Fruit fly (Drosophila melanogaster) whole organism, embryonic: ENCODE results near the gene CG10341.
A peak's percentile ranks its signal among the peaks of the same experiment; 100 is the strongest.

Source experiments
- ATbp ChIP-seq: fragments of 200-800 bp; sonication (Bioruptor generic); optimal IDR thresholded peaks from 2 replicates; lab custom pipeline; 2017; ENCODE audit warnings: missing biosample characterization, mild to moderate bottlenecking, missing genetic modification characterization, missing genetic modification reagents
- Asciz ChIP-seq: fragments of 200-800 bp; sonication (Bioruptor generic); optimal IDR thresholded peaks from 2 replicates; lab custom pipeline; 2017; ENCODE audit warnings: missing biosample characterization, mild to moderate bottlenecking, missing genetic modification characterization, missing genetic modification reagents
- BEAF-32 ChIP-seq: fragments of 200-800 bp; sonication (Bioruptor generic); optimal IDR thresholded peaks from 3 replicates; lab custom pipeline; 2017; ENCODE audit warnings: missing biosample characterization, missing genetic modification characterization, mild to moderate bottlenecking, moderate library complexity, missing genetic modification reagents
- BtbVII ChIP-seq: fragments of 200-800 bp; sonication (Bioruptor generic); optimal IDR thresholded peaks from 3 replicates; lab custom pipeline; 2017; ENCODE audit warnings: missing biosample characterization, mild to moderate bottlenecking, missing genetic modification characterization
- CG1024 ChIP-seq: fragments of 200-800 bp; sonication (Bioruptor generic); IDR thresholded peaks from 2 replicates; pipeline ENCODE4 v1.3.6; 2022; ENCODE audit warnings: missing biosample characterization, missing genetic modification characterization
- CG10366 ChIP-seq: fragments of 200-800 bp; sonication (Bioruptor generic); IDR thresholded peaks from 2 replicates; pipeline ENCODE4 v1.3.6; 2022; ENCODE audit warnings: missing biosample characterization, missing genetic modification characterization
- CG11723 ChIP-seq: fragments of 200-800 bp; sonication (Bioruptor generic); optimal IDR thresholded peaks from 2 replicates; lab custom pipeline; 2017; ENCODE audit warnings: missing biosample characterization, mild to moderate bottlenecking, missing genetic modification characterization
- CG12236 ChIP-seq: fragments of 200-800 bp; sonication (Bioruptor generic); optimal IDR thresholded peaks from 2 replicates; lab custom pipeline; 2016; ENCODE audit warnings: missing biosample characterization, missing genetic modification characterization
- CG12769 ChIP-seq: fragments of 200-800 bp; sonication (Bioruptor generic); optimal IDR thresholded peaks from 2 replicates; lab custom pipeline; 2019; ENCODE audit warnings: missing biosample characterization, mild to moderate bottlenecking, missing genetic modification characterization, moderate library complexity
- CG17328 ChIP-seq: fragments of 200-800 bp; sonication (Bioruptor generic); IDR thresholded peaks from 2 replicates; pipeline ENCODE4 v1.3.6; 2022; ENCODE audit warnings: missing biosample characterization, missing genetic modification characterization
- CG17361 ChIP-seq: fragments of 200-800 bp; sonication (Bioruptor generic); IDR thresholded peaks from 3 replicates; pipeline ENCODE4 v1.3.6; 2022; ENCODE audit warnings: missing biosample characterization, missing genetic modification characterization
- CG1832 ChIP-seq: fragments of 200-800 bp; sonication (Bioruptor generic); optimal IDR thresholded peaks from 2 replicates; lab custom pipeline; 2017; ENCODE audit warnings: missing biosample characterization, mild to moderate bottlenecking, missing genetic modification characterization, inconsistent platforms
- CG3838 ChIP-seq: fragments of 200-800 bp; sonication (Bioruptor generic); optimal IDR thresholded peaks from 3 replicates; lab custom pipeline; 2016; ENCODE audit warnings: missing biosample characterization, missing genetic modification characterization
- CG4404 ChIP-seq: fragments of 200-800 bp; sonication (Bioruptor generic); IDR thresholded peaks from 2 replicates; pipeline ENCODE4 v1.3.6; 2022; ENCODE audit warnings: missing biosample characterization, missing genetic modification characterization
- CG4707 ChIP-seq: fragments of 200-800 bp; sonication (Bioruptor generic); optimal IDR thresholded peaks from 2 replicates; lab custom pipeline; 2018; ENCODE audit warnings: missing biosample characterization, mild to moderate bottlenecking, missing genetic modification characterization, moderate library complexity
- CG8359 ChIP-seq: fragments of 200-800 bp; sonication (Bioruptor generic); optimal IDR thresholded peaks from 2 replicates; lab custom pipeline; 2017; ENCODE audit warnings: missing biosample characterization, mild to moderate bottlenecking, missing genetic modification characterization, borderline replicate concordance
- CG9932 ChIP-seq: fragments of 200-800 bp; sonication (Bioruptor generic); IDR thresholded peaks from 2 replicates; pipeline ENCODE4 v1.3.6; 2022; ENCODE audit warnings: missing biosample characterization, missing genetic modification characterization
- Camta ChIP-seq: fragments of 200-800 bp; sonication (Bioruptor generic); optimal IDR thresholded peaks from 2 replicates; lab custom pipeline; 2016; ENCODE audit warnings: missing biosample characterization, missing genetic modification characterization
- HHEX ChIP-seq: fragments of 200-800 bp; sonication (Bioruptor generic); optimal IDR thresholded peaks from 3 replicates; lab custom pipeline; 2017; ENCODE audit warnings: missing biosample characterization, mild to moderate bottlenecking, missing genetic modification characterization, missing genetic modification reagents
- HLH4C ChIP-seq: fragments of 200-800 bp; sonication (Bioruptor generic); IDR thresholded peaks from 3 replicates; pipeline ENCODE4 v1.3.6; 2022; ENCODE audit warnings: missing biosample characterization, missing genetic modification characterization; ENCODE audit not compliant: partially characterized antibody
- Jarid2 ChIP-seq: fragments of 200-800 bp; sonication (Bioruptor generic); optimal IDR thresholded peaks from 3 replicates; lab custom pipeline; 2017; ENCODE audit warnings: mild to moderate bottlenecking, missing biosample characterization, missing genetic modification reagents, missing genetic modification characterization
- Lpt ChIP-seq: fragments of >200 bp; optimal IDR thresholded peaks from 2 replicates; lab custom pipeline; 2018; ENCODE audit warnings: missing biosample characterization, missing genetic modification characterization
- Opbp ChIP-seq: fragments of 200-800 bp; sonication (Bioruptor generic); IDR thresholded peaks from 3 replicates; pipeline ENCODE4 v1.3.6; 2022; ENCODE audit warnings: missing biosample characterization, missing genetic modification characterization; ENCODE audit not compliant: partially characterized antibody
- crc ChIP-seq: fragments of 200-800 bp; sonication (Bioruptor generic); optimal IDR thresholded peaks from 2 replicates; lab custom pipeline; 2016; ENCODE audit warnings: missing biosample characterization, missing genetic modification characterization
- crp ChIP-seq, 2 experiments: fragments of 200-800 bp; sonication (Bioruptor generic); optimal IDR thresholded peaks; 2 replicates in 1 of 2; 3 replicates in 1 of 2; lab custom pipeline; 2017; ENCODE audit warnings: missing biosample characterization in 2 of 2, missing genetic modification characterization in 2 of 2, mild to moderate bottlenecking in 1 of 2, moderate library complexity in 1 of 2
- dm ChIP-seq: fragments of 200-800 bp; sonication (Bioruptor generic); optimal IDR thresholded peaks from 3 replicates; lab custom pipeline; 2016; ENCODE audit warnings: missing biosample characterization, missing genetic modification characterization
- dmrt99B ChIP-seq: fragments of 200-800 bp; sonication (Bioruptor generic); optimal IDR thresholded peaks from 2 replicates; lab custom pipeline; 2018; ENCODE audit warnings: missing biosample characterization, mild to moderate bottlenecking, missing genetic modification characterization, moderate library complexity
- emc ChIP-seq: fragments of 200-800 bp; sonication (Bioruptor generic); optimal IDR thresholded peaks from 2 replicates; lab custom pipeline; 2016; ENCODE audit warnings: missing biosample characterization, missing genetic modification characterization
- fd102C ChIP-seq: fragments of 200-800 bp; sonication (Bioruptor generic); optimal IDR thresholded peaks from 2 replicates; lab custom pipeline; 2018; ENCODE audit warnings: missing biosample characterization, mild to moderate bottlenecking, missing genetic modification characterization, moderate library complexity
- fd3F ChIP-seq: fragments of 200-800 bp; sonication (Bioruptor generic); optimal IDR thresholded peaks from 2 replicates; lab custom pipeline; 2018; ENCODE audit warnings: missing biosample characterization, mild to moderate bottlenecking, missing genetic modification characterization, moderate library complexity
- gcm ChIP-seq: fragments of 200-800 bp; sonication (Bioruptor generic); optimal IDR thresholded peaks from 2 replicates; lab custom pipeline; 2019; ENCODE audit warnings: missing biosample characterization, mild to moderate bottlenecking, missing genetic modification characterization, moderate library complexity
- grau ChIP-seq: fragments of 200-800 bp; optimal IDR thresholded peaks from 3 replicates; lab custom pipeline; 2019; ENCODE audit warnings: missing biosample characterization, mild to moderate bottlenecking, missing genetic modification characterization, moderate library complexity
- luna ChIP-seq: fragments of 200-800 bp; sonication (Bioruptor generic); optimal IDR thresholded peaks from 2 replicates; lab custom pipeline; 2016; ENCODE audit warnings: missing biosample characterization, missing genetic modification characterization
- nerfin-2 ChIP-seq: fragments of 200-800 bp; sonication (Bioruptor generic); IDR thresholded peaks from 2 replicates; pipeline ENCODE4 v1.3.6; 2022; ENCODE audit warnings: missing biosample characterization, missing genetic modification characterization; ENCODE audit not compliant: partially characterized antibody
- org-1 ChIP-seq: fragments of 200-800 bp; sonication (Bioruptor generic); optimal IDR thresholded peaks from 2 replicates; lab custom pipeline; 2017; ENCODE audit warnings: missing biosample characterization, missing genetic modification characterization
- pan ChIP-seq, 4 experiments: fragments of >200 bp in 3 of 4; fragments of 200-800 bp in 1 of 4; sonication (Bioruptor generic) in 1 of 4; optimal IDR thresholded peaks in 3 of 4; IDR thresholded peaks in 1 of 4; 2 replicates each; pipeline versions ENCODE4 v1.3.6 to Lab custom; 2017 to 2022; ENCODE audit warnings: missing biosample characterization in 2 of 4, missing genetic modification characterization in 2 of 4, mixed read lengths in 1 of 4
- pb ChIP-seq: fragments of 200-800 bp; sonication (Bioruptor generic); optimal IDR thresholded peaks from 3 replicates; lab custom pipeline; 2016; ENCODE audit warnings: missing biosample characterization, missing genetic modification characterization
- phol ChIP-seq: fragments of 200-800 bp; sonication (Bioruptor generic); optimal IDR thresholded peaks from 3 replicates; lab custom pipeline; 2018; ENCODE audit warnings: missing biosample characterization, mild to moderate bottlenecking, missing genetic modification characterization, moderate library complexity
- pros ChIP-seq: fragments of 200-800 bp; sonication (Bioruptor generic); optimal IDR thresholded peaks from 3 replicates; lab custom pipeline; 2019; ENCODE audit warnings: missing biosample characterization, mild to moderate bottlenecking, missing genetic modification characterization, moderate library complexity
- row ChIP-seq: fragments of 200-800 bp; sonication (Bioruptor generic); IDR thresholded peaks from 3 replicates; pipeline ENCODE4 v1.3.6; 2022; ENCODE audit warnings: missing biosample characterization, missing genetic modification characterization
- scrt ChIP-seq: fragments of 200-800 bp; sonication (Bioruptor generic); optimal IDR thresholded peaks from 2 replicates; lab custom pipeline; 2018; ENCODE audit warnings: missing biosample characterization, mild to moderate bottlenecking, missing genetic modification characterization, moderate library complexity
- sens ChIP-seq: fragments of 200-800 bp; sonication (Bioruptor generic); peaks from one replicate; lab custom pipeline; 2016; ENCODE audit warnings: missing biosample characterization, missing genetic modification characterization
- slbo ChIP-seq: fragments of 200-800 bp; sonication (Bioruptor generic); IDR thresholded peaks from 2 replicates; pipeline ENCODE4 v1.3.6; 2022; ENCODE audit warnings: missing biosample characterization, missing genetic modification characterization
- sr ChIP-seq: fragments of 200-800 bp; sonication (Bioruptor generic); IDR thresholded peaks from 3 replicates; pipeline ENCODE4 v1.3.6; 2022; ENCODE audit warnings: missing biosample characterization, missing genetic modification characterization
- tap ChIP-seq: fragments of 200-800 bp; optimal IDR thresholded peaks from 3 replicates; lab custom pipeline; 2019; ENCODE audit warnings: missing biosample characterization, mild to moderate bottlenecking, missing genetic modification characterization, moderate library complexity
- tin ChIP-seq: fragments of 200-800 bp; sonication (Bioruptor generic); optimal IDR thresholded peaks from 3 replicates; lab custom pipeline; 2016; ENCODE audit warnings: missing biosample characterization, missing genetic modification characterization

The CG10341 gene

DNA sequence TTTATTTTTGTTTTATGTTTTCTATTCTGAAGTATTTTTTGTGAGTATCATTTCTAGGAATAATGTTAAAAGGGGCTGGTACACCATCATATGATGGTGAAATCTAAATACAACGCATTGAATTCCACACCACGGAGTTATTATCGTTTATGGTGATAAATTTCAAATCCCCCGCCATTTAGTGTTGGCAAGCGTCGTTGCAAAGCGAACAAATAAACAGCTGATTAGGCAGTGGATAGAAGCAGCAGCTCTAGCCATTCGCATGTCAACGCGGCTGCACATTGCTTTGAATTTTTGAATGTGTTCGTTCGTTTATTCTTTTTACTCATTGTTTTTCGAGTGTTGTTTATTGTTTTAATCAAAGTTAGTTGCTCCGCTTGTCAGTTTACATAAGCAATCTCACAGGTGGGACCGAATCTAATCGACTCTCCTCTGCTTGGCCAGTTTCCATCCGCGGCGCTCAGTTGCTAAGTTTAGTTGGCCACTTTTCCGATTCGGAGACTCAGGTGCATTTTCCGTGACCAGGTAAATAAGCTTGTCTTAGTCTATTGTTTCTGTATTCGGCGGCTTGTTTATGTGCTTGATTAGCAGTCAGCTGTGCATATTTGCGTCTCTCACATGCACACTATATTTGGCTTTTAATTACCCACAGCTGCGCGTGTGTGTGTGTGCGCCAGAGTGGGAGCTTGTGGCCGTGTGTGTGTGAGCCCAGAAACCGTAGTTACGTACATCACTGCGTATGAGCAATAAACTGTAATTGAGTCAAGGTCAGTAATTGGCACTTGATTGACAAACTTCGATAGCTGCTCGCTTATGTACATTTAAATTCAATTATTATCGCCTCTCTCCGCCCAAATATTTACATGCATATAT lies 21.3 kb upstream of the CG10341 start, which contains the start of the genes Mst36Fa and CG31751 (continued):
- peak; percentile 79 for TF ChIP-seq dmrt99B (tag; lab: Kevin White, UChicago)
- TF ChIP-seq row: peak; percentile 42; the same call in 1 of the 3 replicates
- peak; percentile 63 for TF ChIP-seq luna (GFP tag; lab: Kevin White, UChicago)
- peak; percentile 77 for TF ChIP-seq CG4707 (GFP tag; lab: Kevin White, UChicago)
- peak; percentile 96 for TF ChIP-seq sens (GFP tag; lab: Kevin White, UChicago)
- TF ChIP-seq tap: peak; percentile 63
- peak; percentile 61 for TF ChIP-seq gcm (GFP tag; lab: Kevin White, UChicago)
- TF ChIP-seq Jarid2: no peak
- TF ChIP-seq pan (optimal IDR thresholded peaks at IDR 0.05; lab: Kevin White, UChicago): no peak
- peak in 1 of 2 experiments; percentile 60 for TF ChIP-seq pan (GFP tag; optimal IDR thresholded peaks at IDR 0.05 in 1 of 2, IDR thresholded peaks at IDR 0.05 in 1 of 2)
- TF ChIP-seq grau (tag; lab: Kevin White, UChicago): peak; percentile 51
- TF ChIP-seq Camta (GFP tag; lab: Kevin White, UChicago): peak; percentile 84
- peak; percentile 71 for TF ChIP-seq scrt (GFP tag; lab: Kevin White, UChicago)
- TF ChIP-seq fd3F (GFP tag; lab: Kevin White, UChicago): peak; percentile 88
- peak; percentile 27 for TF ChIP-seq BEAF-32 (GFP tag; lab: Kevin White, UChicago)
- TF ChIP-seq Asciz (GFP tag; lab: Kevin White, UChicago): peak; percentile 91
- no peak for TF ChIP-seq fd102C (GFP tag; lab: Kevin White, UChicago)
- peak; percentile 92 for TF ChIP-seq HHEX (GFP tag; lab: Kevin White, UChicago)
- no peak for TF ChIP-seq Lpt
- TF ChIP-seq CG9932 (GFP tag; lab: Robert Waterston, UW): peak; percentile 32; the same call in 1 of the 2 replicates
- TF ChIP-seq dm (GFP tag; lab: Kevin White, UChicago): peak; percentile 47
- peak; percentile 83 for TF ChIP-seq CG12236 (GFP tag; lab: Kevin White, UChicago)
- peak; percentile 35 for TF ChIP-seq tin (GFP tag; lab: Kevin White, UChicago)
- TF ChIP-seq org-1 (GFP tag; lab: Kevin White, UChicago): peak; percentile 88
- TF ChIP-seq nerfin-2: peak; percentile 39; the same call in 1 of the 2 replicates
- peak; percentile 28; the same call in 1 of the 2 replicates for TF ChIP-seq CG10366
- TF ChIP-seq CG17361 (GFP tag; lab: Robert Waterston, UW): no peak; the same call in 2 of the 3 replicates
- TF ChIP-seq CG11723 (GFP tag; lab: Kevin White, UChicago): peak; percentile 86
- TF ChIP-seq CG8359 (GFP tag; lab: Kevin White, UChicago): peak; percentile 41
- TF ChIP-seq BtbVII (GFP tag; lab: Kevin White, UChicago): peak; percentile 88
- TF ChIP-seq CG12769 (tag; lab: Kevin White, UChicago): peak; percentile 89
- 0 out of 2 replicates have a peak, but pooled peaks have one; percentile 32 for TF ChIP-seq CG17328 (GFP tag; lab: Robert Waterston, UW)
- TF ChIP-seq CG4404 (GFP tag; lab: Robert Waterston, UW): no peak
- peak; percentile 45; the same call in 2 of the 3 replicates for TF ChIP-seq sr (GFP tag; lab: Robert Waterston, UW)
- TF ChIP-seq slbo (GFP tag; lab: Robert Waterston, UW): peak; percentile 45
- no peak for TF ChIP-seq HLH4C
- TF ChIP-seq CG1832 (GFP tag; lab: Kevin White, UChicago): no peak
- TF ChIP-seq pros: no peak
- peak; percentile 78 for TF ChIP-seq pb (GFP tag; lab: Kevin White, UChicago)
- TF ChIP-seq crc (GFP tag; lab: Kevin White, UChicago): peak; percentile 78
- TF ChIP-seq CG3838 (GFP tag; lab: Kevin White, UChicago): peak; percentile 75
- TF ChIP-seq CG1024 (GFP tag; lab: Robert Waterston, UW): peak; percentile 63; the same call in 1 of the 2 replicates
- TF ChIP-seq ATbp: peak; percentile 97
- TF ChIP-seq emc (GFP tag; lab: Kevin White, UChicago): no peak
- TF ChIP-seq crp (GFP tag; optimal IDR thresholded peaks at IDR 0.05; lab: Kevin White, UChicago): peak; percentile 90 to 98
- peak; percentile 9 for TF ChIP-seq phol (tag; lab: Kevin White, UChicago)
- 0 out of 3 replicates have a peak, but pooled peaks have one; percentile 32 for TF ChIP-seq Opbp (GFP tag; lab: Robert Waterston, UW)
